Worm (Caenorhabditis elegans) whole organism, L1 larva: ENCODE data around the gene C17H11.2.

ENCODE experiments used
- C16A3.4 ChIP-seq: fragments of 150-350 bp; optimal IDR thresholded peaks from 2 replicates; lab custom pipeline; 2014; ENCODE audit warnings: missing biosample characterization, missing genetic modification characterization
- C34B4.2 ChIP-seq: sonication (generic microtip); optimal IDR thresholded peaks from 2 replicates; lab custom pipeline; 2017; ENCODE audit warnings: mild to moderate bottlenecking, missing genetic modification characterization, missing compliant biosample characterization
- F16B12.6 ChIP-seq: fragments of 150-350 bp; optimal IDR thresholded peaks from 2 replicates; lab custom pipeline; 2014; ENCODE audit warnings: missing biosample characterization, missing genetic modification characterization
- Y116A8C.19 ChIP-seq: sonication (generic microtip); optimal IDR thresholded peaks from 2 replicates; lab custom pipeline; 2016; ENCODE audit warnings: missing compliant biosample characterization, missing genetic modification characterization, borderline replicate concordance
- aha-1 ChIP-seq: fragments of 150-350 bp; optimal IDR thresholded peaks from 2 replicates; lab custom pipeline; 2014; ENCODE audit warnings: missing biosample characterization, missing genetic modification characterization
- alr-1 ChIP-seq: fragments of 200-800 bp; sonication (Bioruptor generic); optimal IDR thresholded peaks from 2 replicates; lab custom pipeline; 2018; ENCODE audit warnings: borderline replicate concordance, mild to moderate bottlenecking, missing genetic modification characterization, missing compliant biosample characterization
- ama-1 ChIP-seq: fragments of 150-350 bp; optimal IDR thresholded peaks from 2 replicates; lab custom pipeline; 2014
- ceh-63 ChIP-seq: fragments of 200-800 bp; sonication (Bioruptor generic); optimal IDR thresholded peaks from 2 replicates; lab custom pipeline; 2018; ENCODE audit warnings: mild to moderate bottlenecking, missing genetic modification characterization, missing compliant biosample characterization
- ceh-8 ChIP-seq: fragments of 200-800 bp; sonication (Bioruptor generic); optimal IDR thresholded peaks from 2 replicates; lab custom pipeline; 2018; ENCODE audit warnings: mild to moderate bottlenecking, missing genetic modification characterization, moderate library complexity, missing compliant biosample characterization
- ceh-82 ChIP-seq, 3 experiments: fragments of 150-350 bp in 1 of 3; sonication (generic microtip) in 2 of 3; optimal IDR thresholded peaks; 2 replicates each; lab custom pipeline; 2014 to 2017; ENCODE audit warnings: missing biosample characterization in 3 of 3, missing genetic modification characterization in 3 of 3
- ceh-88 ChIP-seq: fragments of 200-800 bp; sonication (Bioruptor generic); IDR thresholded peaks from 2 replicates; pipeline ENCODE4 v1.3.6; 2022; ENCODE audit warnings: missing genetic modification characterization, missing compliant biosample characterization
- ceh-90 ChIP-seq: sonication (generic microtip); optimal IDR thresholded peaks from 2 replicates; lab custom pipeline; 2016; ENCODE audit warnings: missing genetic modification characterization, missing compliant biosample characterization
- ces-1 ChIP-seq: fragments of 150-350 bp; optimal IDR thresholded peaks from 2 replicates; lab custom pipeline; 2014; ENCODE audit warnings: missing biosample characterization, missing genetic modification reagents, missing genetic modification characterization
- dsc-1 ChIP-seq: sonication (generic microtip); optimal IDR thresholded peaks from 2 replicates; lab custom pipeline; 2016; ENCODE audit warnings: mild to moderate bottlenecking, missing genetic modification characterization, missing compliant biosample characterization
- efl-1 ChIP-seq, 4 experiments: fragments of 150-350 bp; optimal IDR thresholded peaks in 3 of 4; peaks in 1 of 4; 1 replicate in 1 of 4; 2 replicates in 3 of 4; lab custom pipeline; 2014; ENCODE audit warnings: missing biosample characterization in 2 of 4, missing genetic modification characterization in 2 of 4, missing genetic modification reagents in 2 of 4
- efl-3 ChIP-seq: fragments of 200-800 bp; sonication (Bioruptor generic); optimal IDR thresholded peaks from 2 replicates; lab custom pipeline; 2018; ENCODE audit warnings: mild to moderate bottlenecking, missing genetic modification characterization, missing compliant biosample characterization
- elt-3 ChIP-seq, 6 experiments: fragments of 150-350 bp in 1 of 6; sonication (generic microtip); optimal IDR thresholded peaks; 2 replicates each; lab custom pipeline; 2017 to 2018; ENCODE audit warnings: missing biosample characterization in 6 of 6, missing genetic modification characterization in 6 of 6, inconsistent platforms in 1 of 6
- ets-5 ChIP-seq: fragments of 200-800 bp; sonication (Bioruptor generic); IDR thresholded peaks from 2 replicates; pipeline ENCODE4 v1.3.6; 2022; ENCODE audit warnings: missing genetic modification characterization, missing compliant biosample characterization
- fkh-10 ChIP-seq: sonication (generic microtip); optimal IDR thresholded peaks from 2 replicates; lab custom pipeline; 2017; ENCODE audit warnings: missing biosample characterization, missing genetic modification reagents, missing genetic modification characterization
- fkh-4 ChIP-seq: sonication (generic microtip); optimal IDR thresholded peaks from 2 replicates; lab custom pipeline; 2016; ENCODE audit warnings: missing compliant biosample characterization, missing genetic modification characterization, borderline replicate concordance
- fkh-8 ChIP-seq: sonication (generic microtip); optimal IDR thresholded peaks from 2 replicates; lab custom pipeline; 2016; ENCODE audit warnings: mild to moderate bottlenecking, missing genetic modification characterization, missing compliant biosample characterization
- grh-1 ChIP-seq: fragments of 200-800 bp; sonication (Bioruptor generic); IDR thresholded peaks from 2 replicates; pipeline ENCODE4 v1.3.6; 2022; ENCODE audit warnings: missing genetic modification reagents, missing genetic modification characterization, missing compliant biosample characterization
- hlh-4 ChIP-seq: sonication (generic microtip); optimal IDR thresholded peaks from 2 replicates; lab custom pipeline; 2016; ENCODE audit warnings: mild to moderate bottlenecking, missing genetic modification characterization, missing compliant biosample characterization
- irx-1 ChIP-seq: sonication (generic microtip); optimal IDR thresholded peaks from 2 replicates; lab custom pipeline; 2016; ENCODE audit warnings: missing genetic modification characterization, missing compliant biosample characterization
- lin-14 ChIP-seq: fragments of 200-800 bp; sonication (Bioruptor generic); optimal IDR thresholded peaks from 2 replicates; lab custom pipeline; 2018; ENCODE audit warnings: mild to moderate bottlenecking, missing genetic modification characterization, moderate library complexity, missing compliant biosample characterization
- lin-35 ChIP-seq, 2 experiments: fragments of 150-350 bp; optimal IDR thresholded peaks; 2 replicates each; lab custom pipeline; 2014; ENCODE audit warnings: missing biosample characterization in 2 of 2, missing genetic modification characterization in 2 of 2, missing genetic modification reagents in 2 of 2
- mab-9 ChIP-seq: fragments of 200-800 bp; sonication (Bioruptor generic); IDR thresholded peaks from 2 replicates; pipeline ENCODE4 v1.3.6; 2022; ENCODE audit warnings: missing genetic modification reagents, missing genetic modification characterization, missing compliant biosample characterization
- nhr-11 ChIP-seq: fragments of 150-350 bp; optimal IDR thresholded peaks from 2 replicates; lab custom pipeline; 2014; ENCODE audit warnings: missing biosample characterization, missing genetic modification characterization
- nhr-12 ChIP-seq: sonication (generic microtip); optimal IDR thresholded peaks from 2 replicates; lab custom pipeline; 2017; ENCODE audit warnings: missing biosample characterization, missing genetic modification characterization
- nhr-19 ChIP-seq: fragments of 200-800 bp; sonication (Bioruptor generic); conservative IDR thresholded peaks from 2 replicates; pipeline ENCODE4 v1.3.6; 2022; ENCODE audit warnings: missing genetic modification characterization, missing compliant biosample characterization
- nhr-71 ChIP-seq: sonication (generic microtip); optimal IDR thresholded peaks from 2 replicates; lab custom pipeline; 2016; ENCODE audit warnings: mild to moderate bottlenecking, missing genetic modification characterization, moderate library complexity, missing compliant biosample characterization
- nhr-76 ChIP-seq: sonication (generic microtip); optimal IDR thresholded peaks from 2 replicates; lab custom pipeline; 2017; ENCODE audit warnings: missing biosample characterization, missing genetic modification characterization
- nhr-85 ChIP-seq: sonication (generic microtip); peaks from one replicate; lab custom pipeline; 2016; ENCODE audit warnings: missing genetic modification characterization, inconsistent platforms, missing compliant biosample characterization
- nhr-90 ChIP-seq: sonication (generic microtip); optimal IDR thresholded peaks from 2 replicates; lab custom pipeline; 2016; ENCODE audit warnings: mild to moderate bottlenecking, missing genetic modification characterization, missing compliant biosample characterization; ENCODE audit not compliant: poor library complexity
- rnt-1 ChIP-seq: sonication (generic microtip); optimal IDR thresholded peaks from 2 replicates; lab custom pipeline; 2016; ENCODE audit warnings: mild to moderate bottlenecking, missing genetic modification characterization, moderate library complexity, missing compliant biosample characterization
- skn-1 ChIP-seq: fragments of 150-350 bp; optimal IDR thresholded peaks from 2 replicates; lab custom pipeline; 2014; ENCODE audit warnings: missing biosample characterization, missing genetic modification characterization
- snpc-4 ChIP-seq: fragments of 150-350 bp; optimal IDR thresholded peaks from 2 replicates; lab custom pipeline; 2014; ENCODE audit warnings: missing biosample characterization, missing genetic modification characterization
- snu-23 ChIP-seq: sonication (generic microtip); optimal IDR thresholded peaks from 2 replicates; lab custom pipeline; 2016; ENCODE audit warnings: missing genetic modification characterization, missing compliant biosample characterization
- sptf-1 ChIP-seq: fragments of 150-350 bp; optimal IDR thresholded peaks from 2 replicates; lab custom pipeline; 2014; ENCODE audit warnings: missing biosample characterization, missing genetic modification characterization
- sup-37 ChIP-seq: fragments of 200-800 bp; sonication (Bioruptor generic); optimal IDR thresholded peaks from 2 replicates; lab custom pipeline; 2018; ENCODE audit warnings: mild to moderate bottlenecking, missing genetic modification characterization, missing compliant biosample characterization
- tbx-2 ChIP-seq: sonication (generic microtip); optimal IDR thresholded peaks from 2 replicates; lab custom pipeline; 2016; ENCODE audit warnings: missing genetic modification characterization, missing compliant biosample characterization
- unc-130 ChIP-seq: fragments of 150-350 bp; optimal IDR thresholded peaks from 2 replicates; lab custom pipeline; 2017; ENCODE audit warnings: missing biosample characterization, missing genetic modification characterization, inconsistent platforms
- unc-62 ChIP-seq: fragments of 150-350 bp; optimal IDR thresholded peaks from 2 replicates; lab custom pipeline; 2014; ENCODE audit warnings: missing biosample characterization, missing genetic modification reagents, missing genetic modification characterization
- unc-86 ChIP-seq: sonication (generic microtip); optimal IDR thresholded peaks from 2 replicates; lab custom pipeline; 2016; ENCODE audit warnings: missing genetic modification characterization, missing compliant biosample characterization
- unc-98 ChIP-seq: fragments of 200-800 bp; sonication (Bioruptor generic); IDR thresholded peaks from 2 replicates; pipeline ENCODE4 v1.3.6; 2022; ENCODE audit warnings: missing genetic modification characterization, missing compliant biosample characterization
- xbp-1 ChIP-seq: sonication (generic microtip); optimal IDR thresholded peaks from 2 replicates; lab custom pipeline; 2016; ENCODE audit warnings: missing genetic modification characterization, missing compliant biosample characterization
- zip-4 ChIP-seq: fragments of 200-800 bp; sonication (Bioruptor generic); optimal IDR thresholded peaks from 2 replicates; lab custom pipeline; 2018; ENCODE audit warnings: mild to moderate bottlenecking, missing genetic modification characterization, moderate library complexity, missing compliant biosample characterization
- ztf-11 ChIP-seq, 2 experiments: sonication (generic microtip); optimal IDR thresholded peaks; 2 replicates each; lab custom pipeline; 2016 to 2017; ENCODE audit warnings: missing genetic modification characterization in 2 of 2, missing biosample characterization in 1 of 2, missing compliant biosample characterization in 1 of 2

Gene C17H11.2

ce11 chrX:8158975-8159813 is 10.5 kb upstream of the C17H11.2 start, which contains the start of gene hil-3 (continued):
- TF ChIP-seq unc-130 (tag; lab: Kevin White, UChicago) (no peak), tbx-2 (tag; lab: Kevin White, UChicago) (peak; percentile 51), fkh-8 (tag; lab: Kevin White, UChicago) (peak; percentile 22), unc-86 (tag; lab: Kevin White, UChicago) (peak; percentile 54), nhr-19 (GFP tag; lab: Robert Waterston, UW) (peak; percentile 40), grh-1 (GFP tag; lab: Robert Waterston, UW) (peak; percentile 52), ceh-82 (tag; optimal IDR thresholded peaks at IDR 0.05; lab: Kevin White, UChicago) (peak in 1 of 3 experiments; percentile 48), F16B12.6 (tag; lab: Kevin White, UChicago) (no peak), snu-23 (GFP tag; lab: Kevin White, UChicago) (peak; percentile 41), lin-14 (peak; percentile 69), C16A3.4 (tag; lab: Kevin White, UChicago) (peak; percentile 38), efl-3 (no peak), ceh-90 (tag; lab: Kevin White, UChicago) (no peak)

DNA sequence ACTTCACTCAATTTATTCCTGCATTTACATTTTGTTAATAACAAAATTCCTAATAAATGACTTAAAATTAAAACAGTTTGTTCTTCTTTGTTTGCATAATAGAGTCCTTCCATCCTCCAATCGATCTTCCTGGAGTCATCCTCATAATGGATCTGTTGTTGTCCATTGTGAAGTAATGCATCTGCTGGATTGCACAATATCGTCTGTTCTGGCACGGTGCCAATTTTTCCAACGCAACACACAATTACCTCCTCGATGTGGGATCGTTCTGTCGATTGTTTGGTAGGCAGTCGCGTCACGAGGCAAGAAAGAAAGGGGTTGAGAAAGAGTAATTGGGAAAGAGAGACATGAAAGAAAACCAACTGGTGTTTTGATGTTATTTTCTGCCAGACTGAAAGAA is 9.7 kb upstream of the C17H11.2 start:
- TF ChIP-seq fkh-10 (GFP tag; lab: Kevin White, UChicago), result no peak
- no peak for TF ChIP-seq ceh-63 (GFP tag; lab: Kevin White, UChicago)
- TF ChIP-seq nhr-11 (tag; lab: Kevin White, UChicago), result no peak
- peak; percentile 37 for TF ChIP-seq rnt-1
- TF ChIP-seq ces-1, result no peak
- peak in 1 of 2 experiments; percentile 69 for TF ChIP-seq ztf-11 (tag; optimal IDR thresholded peaks at IDR 0.05; lab: Kevin White, UChicago)
- TF ChIP-seq unc-62 (GFP tag; lab: Kevin White, UChicago), result no peak
- TF ChIP-seq nhr-76 (tag; lab: Kevin White, UChicago), result no peak
- no peak for TF ChIP-seq lin-35 (GFP tag; optimal IDR thresholded peaks at IDR 0.05; lab: Kevin White, UChicago)
- TF ChIP-seq aha-1 (tag; lab: Kevin White, UChicago), result no peak
- peak; percentile 54 for TF ChIP-seq C16A3.4 (tag; lab: Kevin White, UChicago)
- no peak for TF ChIP-seq F16B12.6 (tag; lab: Kevin White, UChicago)
- no peak for TF ChIP-seq C34B4.2 (tag; lab: Kevin White, UChicago)
- TF ChIP-seq fkh-4 (tag; lab: Kevin White, UChicago), result no peak
- TF ChIP-seq ceh-90 (tag; lab: Kevin White, UChicago), result no peak
- peak; percentile 77 for TF ChIP-seq ama-1 (lab: Kevin White, UChicago)
- TF ChIP-seq elt-3 (tag; optimal IDR thresholded peaks at IDR 0.05; lab: Kevin White, UChicago), result no peak
- peak; percentile 6 to 23 for TF ChIP-seq efl-1 (optimal IDR thresholded peaks at IDR 0.05; lab: Kevin White, UChicago)
- TF ChIP-seq efl-1 (GFP tag; optimal IDR thresholded peaks at IDR 0.05 in 1 of 2; lab: Kevin White, UChicago), result no peak
- no peak for TF ChIP-seq alr-1
- TF ChIP-seq sup-37 (GFP tag; lab: Kevin White, UChicago), result no peak
- no peak for TF ChIP-seq ceh-82 (tag; optimal IDR thresholded peaks at IDR 0.05; lab: Kevin White, UChicago)
- peak; percentile 56 for TF ChIP-seq nhr-71 (tag; lab: Kevin White, UChicago)
- no peak for TF ChIP-seq nhr-12 (tag; lab: Kevin White, UChicago)
- no peak for TF ChIP-seq unc-98 (GFP tag; lab: Robert Waterston, UW)
- no peak for TF ChIP-seq irx-1
- no peak for TF ChIP-seq Y116A8C.19 (tag; lab: Kevin White, UChicago)
- peak; percentile 13 for TF ChIP-seq xbp-1
- no peak for TF ChIP-seq ceh-8 (GFP tag; lab: Kevin White, UChicago)
- no peak for TF ChIP-seq ets-5 (GFP tag; lab: Robert Waterston, UW)
- no peak for TF ChIP-seq sptf-1 (tag; lab: Kevin White, UChicago)
- no peak for TF ChIP-seq zip-4 (GFP tag; lab: Kevin White, UChicago)
- no peak for TF ChIP-seq hlh-4 (tag; lab: Kevin White, UChicago)
- TF ChIP-seq fkh-8 (tag; lab: Kevin White, UChicago), result no peak
- no peak for TF ChIP-seq nhr-90 (tag; lab: Kevin White, UChicago)
- no peak for TF ChIP-seq snpc-4 (tag; lab: Kevin White, UChicago)
- TF ChIP-seq nhr-85 (tag; lab: Kevin White, UChicago), result peak; percentile 81
- peak; percentile 34 for TF ChIP-seq skn-1 (tag; lab: Kevin White, UChicago)
- no peak for TF ChIP-seq efl-3
- TF ChIP-seq mab-9 (GFP tag; lab: Robert Waterston, UW), result no peak
- TF ChIP-seq ceh-88 (GFP tag; lab: Robert Waterston, UW), result no peak
- TF ChIP-seq dsc-1 (tag; lab: Kevin White, UChicago), result no peak
